Worm (Caenorhabditis elegans) whole organism, midembryonic: Measurements from ENCODE around the gene chil-16.

Experiments used
- cog-1 ChIP-seq: sonication (generic microtip); optimal IDR thresholded peaks from 2 replicates; lab custom pipeline; 2016; ENCODE audit warnings: missing genetic modification characterization, missing compliant biosample characterization
- flt-1 ChIP-seq: fragments of 200-800 bp; sonication (Bioruptor generic); IDR thresholded peaks from 2 replicates; pipeline ENCODE4 v1.3.6; 2022; ENCODE audit warnings: missing genetic modification characterization, missing compliant biosample characterization
- klf-2 ChIP-seq: fragments of 200-800 bp; sonication (Bioruptor generic); conservative IDR thresholded peaks from 2 replicates; pipeline ENCODE4 v1.3.6; 2022; ENCODE audit warnings: missing genetic modification reagents, missing genetic modification characterization, missing compliant biosample characterization
- ref-1 ChIP-seq: fragments of 200-800 bp; sonication (Bioruptor generic); conservative IDR thresholded peaks from 2 replicates; pipeline ENCODE4 v1.3.6; 2022; ENCODE audit warnings: missing genetic modification reagents, missing genetic modification characterization, missing compliant biosample characterization
- ztf-23 ChIP-seq: fragments of 200-800 bp; sonication (Bioruptor generic); IDR thresholded peaks from 2 replicates; pipeline ENCODE4 v1.3.6; 2022; ENCODE audit warnings: missing genetic modification reagents, missing genetic modification characterization, missing compliant biosample characterization
- ztf-29 ChIP-seq: fragments of 200-800 bp; sonication (Bioruptor generic); IDR thresholded peaks from 2 replicates; pipeline ENCODE4 v1.3.6; 2022; ENCODE audit warnings: missing genetic modification reagents, missing genetic modification characterization, missing compliant biosample characterization

DNA sequence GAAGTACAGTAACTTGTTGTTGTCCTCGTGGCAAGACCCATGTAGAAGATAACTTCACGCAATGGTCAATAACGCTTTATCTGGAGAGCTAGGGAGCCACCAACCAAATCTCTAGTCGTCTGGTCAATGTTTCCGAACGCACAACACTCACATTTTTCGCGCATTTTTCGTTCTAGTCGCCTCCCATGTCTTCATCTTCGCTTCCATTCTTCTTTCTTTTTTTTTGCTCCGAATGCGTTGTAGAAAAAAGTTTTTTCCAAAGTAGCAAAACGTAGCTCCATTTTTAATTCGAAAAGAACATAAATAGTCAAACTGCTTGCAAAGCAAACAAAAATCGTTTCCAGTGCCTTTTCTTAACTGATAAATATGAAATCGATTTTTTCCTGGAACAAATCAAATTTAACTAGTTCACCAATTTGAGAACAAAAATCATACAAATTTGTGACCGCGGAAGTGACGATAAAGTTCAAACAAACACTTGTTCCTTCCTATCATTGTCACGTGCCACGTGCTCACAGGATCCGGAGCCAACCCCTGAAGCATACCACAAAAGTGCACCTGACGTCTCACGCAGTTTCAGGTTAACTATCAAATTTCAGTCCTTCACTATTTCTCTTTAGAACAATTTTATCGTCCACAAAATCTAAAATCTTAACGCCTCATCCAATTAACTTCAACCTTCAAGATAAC, 22.8 kb downstream of the chil-16 start:
- TF ChIP-seq ztf-29 (GFP tag; lab: Robert Waterston, UW) (no peak), ztf-23 (GFP tag; lab: Robert Waterston, UW) (no peak), klf-2 (no peak), flt-1 (GFP tag; lab: Robert Waterston, UW) (no peak), ref-1 (GFP tag; lab: Robert Waterston, UW) (no peak), cog-1 (tag; lab: Kevin White, UChicago) (no peak)
